Fruit fly (Drosophila melanogaster) whole organism, embryonic: ENCODE data around the gene CG7878.

ENCODE experiments used
- BEAF-32 ChIP-seq: fragments of 200-800 bp; sonication (Bioruptor generic); optimal IDR thresholded peaks from 3 replicates; lab custom pipeline; 2017; ENCODE audit warnings: missing biosample characterization, missing genetic modification characterization, mild to moderate bottlenecking, moderate library complexity, missing genetic modification reagents
- Blimp-1 ChIP-seq: fragments of 200-800 bp; sonication (Bioruptor generic); optimal IDR thresholded peaks from 3 replicates; lab custom pipeline; 2018; ENCODE audit warnings: missing biosample characterization, missing genetic modification characterization, mild to moderate bottlenecking, moderate library complexity, missing genetic modification reagents
- CG13123 ChIP-seq: fragments of 200-800 bp; sonication (Bioruptor generic); optimal IDR thresholded peaks from 2 replicates; lab custom pipeline; 2016; ENCODE audit warnings: missing biosample characterization, missing genetic modification characterization
- CG13424 ChIP-seq: fragments of 200-800 bp; sonication (Bioruptor generic); optimal IDR thresholded peaks from 2 replicates; lab custom pipeline; 2019; ENCODE audit warnings: missing biosample characterization, mild to moderate bottlenecking, missing genetic modification characterization, moderate library complexity
- CG14050 ChIP-seq: fragments of 200-800 bp; sonication (Bioruptor generic); IDR thresholded peaks from 3 replicates; pipeline ENCODE4 v1.3.6; 2022; ENCODE audit warnings: missing biosample characterization, missing genetic modification characterization
- CG15073 ChIP-seq: fragments of 200-800 bp; sonication (Bioruptor generic); optimal IDR thresholded peaks from 2 replicates; lab custom pipeline; 2016; ENCODE audit warnings: missing biosample characterization, missing genetic modification characterization
- CG15479 ChIP-seq: fragments of 200-800 bp; sonication (Bioruptor generic); optimal IDR thresholded peaks from 3 replicates; lab custom pipeline; 2019; ENCODE audit warnings: missing biosample characterization, mild to moderate bottlenecking, missing genetic modification characterization, moderate library complexity
- CG15696 ChIP-seq: fragments of 200-800 bp; sonication (Bioruptor generic); optimal IDR thresholded peaks from 2 replicates; lab custom pipeline; 2019; ENCODE audit warnings: missing biosample characterization, mild to moderate bottlenecking, missing genetic modification characterization, moderate library complexity
- CG17829 ChIP-seq: fragments of 200-800 bp; optimal IDR thresholded peaks from 2 replicates; lab custom pipeline; 2019; ENCODE audit warnings: missing biosample characterization, mild to moderate bottlenecking, missing genetic modification characterization, moderate library complexity
- CG18011 ChIP-seq: fragments of 200-800 bp; sonication (Bioruptor generic); optimal IDR thresholded peaks from 2 replicates; lab custom pipeline; 2017; ENCODE audit warnings: missing biosample characterization, missing genetic modification characterization, mild to moderate bottlenecking, moderate library complexity, missing genotype
- CG2116 ChIP-seq: fragments of 200-800 bp; sonication (Bioruptor generic); optimal IDR thresholded peaks from 3 replicates; lab custom pipeline; 2018; ENCODE audit warnings: missing biosample characterization, mild to moderate bottlenecking, missing genetic modification characterization
- CG2129 ChIP-seq: fragments of 200-800 bp; sonication (Bioruptor generic); IDR thresholded peaks from 2 replicates; pipeline ENCODE4 v1.3.6; 2022; ENCODE audit warnings: missing biosample characterization, missing genetic modification characterization; ENCODE audit not compliant: partially characterized antibody
- CG2199 ChIP-seq: fragments of 200-800 bp; sonication (Bioruptor generic); IDR thresholded peaks from 3 replicates; pipeline ENCODE4 v1.3.6; 2022; ENCODE audit warnings: missing biosample characterization, missing genetic modification characterization
- CG2678 ChIP-seq: fragments of 200-800 bp; sonication (Bioruptor generic); optimal IDR thresholded peaks from 3 replicates; lab custom pipeline; 2019; ENCODE audit warnings: missing biosample characterization, mild to moderate bottlenecking, missing genetic modification characterization, moderate library complexity
- CG3163 ChIP-seq: fragments of 200-800 bp; sonication (Bioruptor generic); optimal IDR thresholded peaks from 3 replicates; lab custom pipeline; 2016; ENCODE audit warnings: missing biosample characterization, missing genetic modification characterization
- CG3407 ChIP-seq: fragments of 200-800 bp; sonication (Bioruptor generic); optimal IDR thresholded peaks from 2 replicates; lab custom pipeline; 2018; ENCODE audit warnings: missing biosample characterization, mild to moderate bottlenecking, missing genetic modification characterization
- CG5245 ChIP-seq: fragments of 200-800 bp; sonication (Bioruptor generic); optimal IDR thresholded peaks from 3 replicates; lab custom pipeline; 2016; ENCODE audit warnings: missing biosample characterization, missing genetic modification characterization
- CG6689 ChIP-seq: fragments of 200-800 bp; sonication (Bioruptor generic); IDR thresholded peaks from 2 replicates; pipeline ENCODE4 v1.3.6; 2022; ENCODE audit warnings: missing biosample characterization, missing genetic modification characterization
- CG8478 ChIP-seq: fragments of >200 bp; optimal IDR thresholded peaks from 2 replicates; lab custom pipeline; 2018
- CHES-1-like ChIP-seq: fragments of 200-800 bp; sonication (Bioruptor generic); optimal IDR thresholded peaks from 2 replicates; lab custom pipeline; 2016; ENCODE audit warnings: missing biosample characterization, missing genetic modification characterization
- CrebB ChIP-seq: fragments of 200-800 bp; sonication (Bioruptor generic); optimal IDR thresholded peaks from 3 replicates; lab custom pipeline; 2018; ENCODE audit warnings: missing biosample characterization, mild to moderate bottlenecking, missing genetic modification characterization
- Dad ChIP-seq: fragments of 200-800 bp; sonication (Bioruptor generic); optimal IDR thresholded peaks from 3 replicates; lab custom pipeline; 2016; ENCODE audit warnings: missing biosample characterization, missing genetic modification characterization
- ERR ChIP-seq: fragments of 200-800 bp; sonication (Bioruptor generic); optimal IDR thresholded peaks from 2 replicates; lab custom pipeline; 2016; ENCODE audit warnings: missing biosample characterization, missing genetic modification characterization
- Ets97D ChIP-seq: fragments of 200-800 bp; sonication (Bioruptor generic); optimal IDR thresholded peaks from 3 replicates; lab custom pipeline; 2016; ENCODE audit warnings: missing biosample characterization, missing genetic modification characterization
- Fer1 ChIP-seq: fragments of 200-800 bp; sonication (Bioruptor generic); optimal IDR thresholded peaks from 2 replicates; lab custom pipeline; 2017; ENCODE audit warnings: missing biosample characterization, mild to moderate bottlenecking, missing genetic modification characterization
- HHEX ChIP-seq: fragments of 200-800 bp; sonication (Bioruptor generic); optimal IDR thresholded peaks from 3 replicates; lab custom pipeline; 2017; ENCODE audit warnings: missing biosample characterization, mild to moderate bottlenecking, missing genetic modification characterization, missing genetic modification reagents
- Lhr ChIP-seq: fragments of 200-800 bp; sonication (Bioruptor generic); optimal IDR thresholded peaks from 3 replicates; lab custom pipeline; 2017; ENCODE audit warnings: mild to moderate bottlenecking, missing biosample characterization, missing genetic modification reagents, missing genetic modification characterization
- Six4 ChIP-seq: fragments of 200-800 bp; sonication (Bioruptor generic); optimal IDR thresholded peaks from 2 replicates; lab custom pipeline; 2016; ENCODE audit warnings: missing biosample characterization, missing genetic modification characterization
- Tbp ChIP-seq: fragments of >200 bp; optimal IDR thresholded peaks from 2 replicates; lab custom pipeline; 2018; ENCODE audit warnings: missing biosample characterization, missing genetic modification characterization
- bigmax ChIP-seq: fragments of 200-800 bp; sonication (Bioruptor generic); optimal IDR thresholded peaks from 2 replicates; lab custom pipeline; 2018; ENCODE audit warnings: missing biosample characterization, mild to moderate bottlenecking, missing genetic modification characterization
- exex ChIP-seq: fragments of 200-800 bp; sonication (Bioruptor generic); optimal IDR thresholded peaks from 4 replicates; lab custom pipeline; 2018; ENCODE audit warnings: missing biosample characterization, mild to moderate bottlenecking, missing genetic modification characterization, moderate library complexity
- fd3F ChIP-seq: fragments of 200-800 bp; sonication (Bioruptor generic); optimal IDR thresholded peaks from 2 replicates; lab custom pipeline; 2018; ENCODE audit warnings: missing biosample characterization, mild to moderate bottlenecking, missing genetic modification characterization, moderate library complexity
- ftz-f1 ChIP-seq: fragments of 200-800 bp; sonication (Bioruptor generic); optimal IDR thresholded peaks from 2 replicates; lab custom pipeline; 2016; ENCODE audit warnings: missing biosample characterization, missing genetic modification characterization
- gem ChIP-seq: fragments of 200-800 bp; sonication (Bioruptor generic); optimal IDR thresholded peaks from 2 replicates; lab custom pipeline; 2019; ENCODE audit warnings: missing biosample characterization, mild to moderate bottlenecking, missing genetic modification characterization, moderate library complexity
- h ChIP-seq: fragments of >200 bp; optimal IDR thresholded peaks from 2 replicates; lab custom pipeline; 2017
- ind ChIP-seq: fragments of 200-800 bp; sonication (Bioruptor generic); optimal IDR thresholded peaks from 3 replicates; lab custom pipeline; 2016; ENCODE audit warnings: missing biosample characterization, missing genetic modification characterization
- jing ChIP-seq: fragments of 200-800 bp; sonication (Bioruptor generic); optimal IDR thresholded peaks from 2 replicates; lab custom pipeline; 2018; ENCODE audit warnings: missing biosample characterization, mild to moderate bottlenecking, missing genetic modification characterization
- knrl ChIP-seq: fragments of 200-800 bp; sonication (Bioruptor generic); IDR thresholded peaks from 3 replicates; pipeline ENCODE4 v1.3.6; 2022; ENCODE audit warnings: missing biosample characterization, missing genetic modification characterization; ENCODE audit not compliant: partially characterized antibody
- org-1 ChIP-seq: fragments of 200-800 bp; sonication (Bioruptor generic); optimal IDR thresholded peaks from 2 replicates; lab custom pipeline; 2017; ENCODE audit warnings: missing biosample characterization, missing genetic modification characterization
- pfk ChIP-seq: fragments of 200-800 bp; sonication (Bioruptor generic); optimal IDR thresholded peaks from 2 replicates; lab custom pipeline; 2018; ENCODE audit warnings: missing biosample characterization, mild to moderate bottlenecking, missing genetic modification characterization, moderate library complexity
- phol ChIP-seq: fragments of 200-800 bp; sonication (Bioruptor generic); optimal IDR thresholded peaks from 3 replicates; lab custom pipeline; 2018; ENCODE audit warnings: missing biosample characterization, mild to moderate bottlenecking, missing genetic modification characterization, moderate library complexity
- prd ChIP-seq, 3 experiments: fragments of >200 bp in 2 of 3; fragments of 200-800 bp in 1 of 3; sonication (Bioruptor generic) in 1 of 3; optimal IDR thresholded peaks in 2 of 3; IDR thresholded peaks in 1 of 3; 2 replicates in 2 of 3; 3 replicates in 1 of 3; pipeline versions ENCODE4 v1.3.6 to Lab custom; 2017 to 2022; ENCODE audit warnings: missing biosample characterization in 1 of 3, missing genetic modification characterization in 1 of 3
- pum ChIP-seq: fragments of 200-800 bp; sonication (Bioruptor generic); optimal IDR thresholded peaks from 2 replicates; lab custom pipeline; 2016; ENCODE audit warnings: missing biosample characterization, missing genetic modification characterization
- sens ChIP-seq: fragments of 200-800 bp; sonication (Bioruptor generic); peaks from one replicate; lab custom pipeline; 2016; ENCODE audit warnings: missing biosample characterization, missing genetic modification characterization
- sim ChIP-seq: fragments of 200-800 bp; sonication (Bioruptor generic); IDR thresholded peaks from 2 replicates; pipeline ENCODE4 v1.3.6; 2022; ENCODE audit warnings: missing biosample characterization, missing genetic modification characterization
- ssp ChIP-seq: fragments of 200-800 bp; sonication (Bioruptor generic); IDR thresholded peaks from 2 replicates; pipeline ENCODE4 v1.3.6; 2022; ENCODE audit warnings: missing biosample characterization, missing genetic modification characterization
- tll ChIP-seq, 2 experiments: fragments of 200-800 bp in 1 of 2; fragments of >200 bp in 1 of 2; sonication (Bioruptor generic) in 1 of 2; optimal IDR thresholded peaks; 2 replicates each; lab custom pipeline; 2017 to 2019; ENCODE audit warnings: missing biosample characterization in 2 of 2, missing genetic modification characterization in 2 of 2, mild to moderate bottlenecking in 1 of 2, moderate library complexity in 1 of 2
- tna ChIP-seq: fragments of 200-800 bp; sonication (Bioruptor generic); IDR thresholded peaks from 2 replicates; pipeline ENCODE4 v1.3.6; 2022; ENCODE audit warnings: missing biosample characterization, missing genetic modification characterization; ENCODE audit not compliant: partially characterized antibody
- zf30C ChIP-seq: fragments of 200-800 bp; sonication (Bioruptor generic); optimal IDR thresholded peaks from 3 replicates; lab custom pipeline; 2018; ENCODE audit warnings: missing biosample characterization, mild to moderate bottlenecking, missing genetic modification characterization

Gene CG7878

DNA sequence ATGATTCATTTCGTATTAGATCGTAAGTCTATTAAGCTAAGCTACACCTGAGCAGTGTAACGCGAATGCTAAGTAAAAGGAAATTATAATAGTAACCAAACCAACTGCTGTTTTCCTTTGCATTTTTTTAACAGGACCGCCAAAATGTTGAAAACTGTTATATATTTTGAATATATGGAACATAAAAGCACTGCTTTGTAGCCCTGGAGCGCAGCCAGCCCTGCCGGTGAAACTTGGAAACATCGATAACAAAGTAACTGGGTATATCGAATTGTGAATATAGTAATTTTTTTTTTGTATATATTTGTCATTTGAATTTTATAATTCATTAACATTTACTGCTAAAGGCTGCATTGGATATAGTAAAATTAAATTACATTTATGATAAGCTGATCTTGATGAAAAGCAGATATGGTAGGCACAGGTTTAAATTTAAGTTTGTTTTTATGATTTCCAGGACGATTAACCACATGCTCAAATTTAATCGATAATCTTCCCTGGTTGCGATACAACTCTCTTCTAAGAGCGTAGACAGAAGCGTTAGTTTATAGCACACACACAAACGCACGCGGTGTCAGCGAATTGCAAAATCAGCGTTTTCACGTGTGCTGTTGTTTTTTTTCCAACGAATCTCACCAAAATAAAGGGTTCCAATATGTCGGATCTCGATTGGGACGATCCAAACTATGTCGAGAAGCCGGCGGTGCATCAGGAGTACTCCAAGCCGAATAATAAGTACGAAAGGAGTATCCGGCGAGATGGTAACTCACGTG is at the start of gene CG7878 (continued):
- TF ChIP-seq jing (GFP tag; lab: Kevin White, UChicago), result no peak
- TF ChIP-seq zf30C (GFP tag; lab: Kevin White, UChicago), result peak; percentile 10
- no peak for TF ChIP-seq tll (GFP tag; optimal IDR thresholded peaks at IDR 0.05; lab: Kevin White, UChicago)
- peak; percentile 51 for TF ChIP-seq ERR (GFP tag; lab: Kevin White, UChicago)
- TF ChIP-seq Ets97D, result peak; percentile 83
- TF ChIP-seq pum, result peak; percentile 35
- no peak for TF ChIP-seq CG3407 (GFP tag; lab: Kevin White, UChicago)
- TF ChIP-seq Dad, result peak; percentile 39
- TF ChIP-seq Fer1, result peak; percentile 36
- no peak for TF ChIP-seq CG13123 (GFP tag; lab: Kevin White, UChicago)
- no peak for TF ChIP-seq CG15479 (GFP tag; lab: Kevin White, UChicago)
- no peak for TF ChIP-seq CG14050 (GFP tag; lab: Robert Waterston, UW)
- TF ChIP-seq CHES-1-like (GFP tag; lab: Kevin White, UChicago), result peak; percentile 13
- peak; percentile 67 for TF ChIP-seq ind (GFP tag; lab: Kevin White, UChicago)
- peak; percentile 54 for TF ChIP-seq tna (GFP tag; lab: Robert Waterston, UW)
- no peak for TF ChIP-seq ssp (GFP tag; lab: Robert Waterston, UW)
- TF ChIP-seq CG2678 (tag; lab: Kevin White, UChicago), result peak; percentile 55
- peak; percentile 19 for TF ChIP-seq exex (tag; lab: Kevin White, UChicago)
- TF ChIP-seq ftz-f1 (GFP tag; lab: Kevin White, UChicago), result peak; percentile 43
- no peak for TF ChIP-seq Tbp (GFP tag; lab: Kevin White, UChicago)
- TF ChIP-seq prd (optimal IDR thresholded peaks at IDR 0.05; lab: Kevin White, UChicago), result no peak
- 0 out of 3 replicates have a peak, but pooled peaks have one; percentile 40 for TF ChIP-seq prd (GFP tag; IDR thresholded peaks at IDR 0.05; lab: Robert Waterston, UW)
- peak; percentile 84 for TF ChIP-seq BEAF-32 (GFP tag; lab: Kevin White, UChicago)
- no peak for TF ChIP-seq org-1 (GFP tag; lab: Kevin White, UChicago)
- no peak for TF ChIP-seq sim (GFP tag; lab: Robert Waterston, UW)
- no peak for TF ChIP-seq CG18011 (GFP tag; lab: Kevin White, UChicago)
- TF ChIP-seq CG2116 (GFP tag; lab: Kevin White, UChicago), result peak; percentile 96
- TF ChIP-seq Lhr (GFP tag; lab: Kevin White, UChicago), result peak; percentile 73
- TF ChIP-seq CG13424 (tag; lab: Kevin White, UChicago), result peak; percentile 35
- TF ChIP-seq knrl (GFP tag; lab: Robert Waterston, UW), result peak; percentile 79
- TF ChIP-seq HHEX (GFP tag; lab: Kevin White, UChicago), result no peak
- peak; percentile 17 for TF ChIP-seq CG5245 (GFP tag; lab: Kevin White, UChicago)
- no peak for TF ChIP-seq bigmax (GFP tag; lab: Kevin White, UChicago)
- TF ChIP-seq CG8478, result no peak
- TF ChIP-seq CG2199, result no peak
- TF ChIP-seq pfk (GFP tag; lab: Kevin White, UChicago), result no peak
- TF ChIP-seq CG15073 (GFP tag; lab: Kevin White, UChicago), result no peak
- peak; percentile 63 for TF ChIP-seq phol (tag; lab: Kevin White, UChicago)
- TF ChIP-seq gem (tag; lab: Kevin White, UChicago), result peak; percentile 65
- TF ChIP-seq Blimp-1 (GFP tag; lab: Kevin White, UChicago), result peak; percentile 22
- TF ChIP-seq h (lab: Kevin White, UChicago), result no peak
- peak; percentile 27; the same call in 1 of the 2 replicates for TF ChIP-seq CG6689 (GFP tag; lab: Robert Waterston, UW)
- TF ChIP-seq CG15696 (tag; lab: Kevin White, UChicago), result peak; percentile 8
- peak; percentile 83 for TF ChIP-seq sens (GFP tag; lab: Kevin White, UChicago)
- no peak for TF ChIP-seq CG3163
- peak; percentile 58 for TF ChIP-seq CG17829 (tag; lab: Kevin White, UChicago)
- no peak for TF ChIP-seq CrebB (tag; lab: Kevin White, UChicago)
- peak; percentile 29 for TF ChIP-seq Six4 (GFP tag; lab: Kevin White, UChicago)
- TF ChIP-seq fd3F (GFP tag; lab: Kevin White, UChicago), result no peak
- no peak for TF ChIP-seq CG2129 (GFP tag; lab: Robert Waterston, UW)
